Worm (Caenorhabditis elegans) whole organism, L3 larva: ENCODE data around the gene ZK285.2.

Source experiments
- hmg-11 ChIP-seq: sonication (generic microtip); optimal IDR thresholded peaks from 2 replicates; lab custom pipeline; 2016; ENCODE audit warnings: missing genetic modification characterization, missing compliant biosample characterization
- jun-1 ChIP-seq: fragments of 150-350 bp; optimal IDR thresholded peaks from 2 replicates; lab custom pipeline; 2014; ENCODE audit warnings: missing biosample characterization, missing genetic modification reagents, missing genetic modification characterization
- mdl-1 ChIP-seq: fragments of 150-350 bp; optimal IDR thresholded peaks from 2 replicates; lab custom pipeline; 2014; ENCODE audit warnings: missing biosample characterization, missing genetic modification characterization
- snpc-4 ChIP-seq: fragments of 150-350 bp; optimal IDR thresholded peaks from 2 replicates; lab custom pipeline; 2014; ENCODE audit warnings: missing biosample characterization, missing genetic modification characterization
- zag-1 ChIP-seq: fragments of 150-350 bp; optimal IDR thresholded peaks from 2 replicates; lab custom pipeline; 2014; ENCODE audit warnings: missing biosample characterization, missing genetic modification characterization

DNA sequence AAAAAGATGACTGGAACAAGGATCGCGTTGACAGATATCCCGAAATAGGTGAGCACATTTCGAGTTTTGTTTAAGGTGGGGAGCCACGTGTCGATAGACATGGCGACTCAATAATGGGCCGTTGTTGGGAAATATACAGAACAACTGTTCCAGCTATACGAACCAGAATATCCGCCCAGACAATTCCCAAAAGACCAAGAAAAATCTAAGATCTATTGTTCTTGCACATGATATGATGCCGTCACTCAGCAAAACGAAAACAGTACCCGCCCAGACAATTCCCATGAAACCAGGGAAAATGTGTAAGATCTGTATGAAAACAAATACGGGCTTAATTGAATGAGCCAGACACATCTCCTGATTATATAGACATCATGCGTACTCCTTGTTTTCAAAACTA, 39.2 kb upstream of the ZK285.2 start, which contains the start of gene str-231:
- TF ChIP-seq hmg-11 (no peak), snpc-4 (tag; lab: Kevin White, UChicago) (no peak), jun-1 (tag; lab: Kevin White, UChicago) (no peak), mdl-1 (no peak), zag-1 (tag; lab: Kevin White, UChicago) (no peak)
